Worm (Caenorhabditis elegans) whole organism, young adult: Measurements from ENCODE around the gene nspe-3.

ENCODE experiments used
- F57A8.1 ChIP-seq: fragments of 200-800 bp; sonication (Bioruptor generic); optimal IDR thresholded peaks from 2 replicates; lab custom pipeline; 2018; ENCODE audit warnings: mild to moderate bottlenecking, missing genetic modification characterization, moderate library complexity, missing compliant biosample characterization
- T26A5.8 ChIP-seq: sonication (generic microtip); optimal IDR thresholded peaks from 2 replicates; lab custom pipeline; 2016; ENCODE audit warnings: missing genetic modification characterization, missing compliant biosample characterization
- Y56A3A.18 ChIP-seq: fragments of 200-800 bp; sonication (Bioruptor generic); IDR thresholded peaks from 2 replicates; pipeline ENCODE4 v1.3.6; 2022; ENCODE audit warnings: missing genetic modification reagents, missing genetic modification characterization, missing compliant biosample characterization
- ama-1 ChIP-seq, 3 experiments: fragments of 150-350 bp in 1 of 3; sonication (generic microtip) in 2 of 3; optimal IDR thresholded peaks; 2 replicates each; lab custom pipeline; 2014 to 2018; ENCODE audit warnings: missing biosample characterization in 2 of 3, missing genetic modification characterization in 2 of 3, missing genetic modification reagents in 2 of 3
- dox-1 ChIP-seq: fragments of 200-800 bp; sonication (Bioruptor generic); IDR thresholded peaks from 2 replicates; pipeline ENCODE4 v1.3.6; 2022; ENCODE audit warnings: missing genetic modification reagents, missing genetic modification characterization, missing compliant biosample characterization
- ztf-26 ChIP-seq: sonication (generic microtip); optimal IDR thresholded peaks from 2 replicates; lab custom pipeline; 2017; ENCODE audit warnings: missing genetic modification characterization, missing compliant biosample characterization

DNA sequence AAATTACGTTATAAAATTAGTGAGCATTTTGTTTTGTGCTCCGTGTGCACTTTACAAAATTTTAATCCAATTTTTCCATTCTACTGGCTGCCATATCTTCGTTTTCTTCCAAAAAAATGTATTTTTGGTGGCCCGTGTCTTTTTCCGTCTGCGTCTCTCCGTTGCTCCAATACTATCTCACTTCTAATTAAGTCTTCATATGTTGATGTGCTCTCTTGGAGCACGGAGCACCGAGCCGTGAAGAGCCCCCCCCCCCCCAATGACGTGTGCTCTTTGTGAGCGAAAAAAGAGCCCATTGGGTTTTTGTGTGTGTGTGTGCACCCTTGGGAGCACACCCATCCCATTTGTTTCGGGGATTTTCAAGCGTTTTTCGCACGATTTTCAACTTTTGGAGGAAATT, 47.3 kb downstream of the nspe-3 start:
- no peak for TF ChIP-seq ama-1 (optimal IDR thresholded peaks at IDR 0.05; lab: Kevin White, UChicago)
- no peak for TF ChIP-seq ama-1 (GFP tag; optimal IDR thresholded peaks at IDR 0.05; lab: Kevin White, UChicago)
- TF ChIP-seq ztf-26 (tag; lab: Kevin White, UChicago) = no peak
- no peak for TF ChIP-seq Y56A3A.18 (GFP tag; lab: Robert Waterston, UW)
- TF ChIP-seq F57A8.1 (GFP tag; lab: Kevin White, UChicago) = no peak
- no peak for TF ChIP-seq T26A5.8 (tag; lab: Kevin White, UChicago)
- no peak for TF ChIP-seq dox-1 (GFP tag; lab: Robert Waterston, UW)
